Fruit fly (Drosophila melanogaster) whole organism: Measurements from ENCODE around the gene CG31542.

Experiments used
- CG8478 ChIP-seq: fragments of >200 bp; optimal IDR thresholded peaks from 2 replicates; lab custom pipeline; 2018; ENCODE audit warnings: inconsistent platforms
- Dll ChIP-seq: fragments of >200 bp; optimal IDR thresholded peaks from 2 replicates; lab custom pipeline; 2017
- EcR ChIP-seq, 2 experiments: fragments of >200 bp; optimal IDR thresholded peaks; 2 replicates each; lab custom pipeline; 2017; ENCODE audit warnings: missing biosample characterization in 2 of 2, missing genetic modification characterization in 2 of 2, missing genetic modification reagents in 2 of 2
- pan ChIP-seq: fragments of >200 bp; optimal IDR thresholded peaks from 2 replicates; lab custom pipeline; 2017
- psq ChIP-seq: fragments of >200 bp; optimal IDR thresholded peaks from 2 replicates; lab custom pipeline; 2017
- usp ChIP-seq: fragments of >200 bp; optimal IDR thresholded peaks from 2 replicates; lab custom pipeline; 2017; ENCODE audit warnings: missing biosample characterization, missing genetic modification characterization, mixed read lengths

CG31542 gene

DNA sequence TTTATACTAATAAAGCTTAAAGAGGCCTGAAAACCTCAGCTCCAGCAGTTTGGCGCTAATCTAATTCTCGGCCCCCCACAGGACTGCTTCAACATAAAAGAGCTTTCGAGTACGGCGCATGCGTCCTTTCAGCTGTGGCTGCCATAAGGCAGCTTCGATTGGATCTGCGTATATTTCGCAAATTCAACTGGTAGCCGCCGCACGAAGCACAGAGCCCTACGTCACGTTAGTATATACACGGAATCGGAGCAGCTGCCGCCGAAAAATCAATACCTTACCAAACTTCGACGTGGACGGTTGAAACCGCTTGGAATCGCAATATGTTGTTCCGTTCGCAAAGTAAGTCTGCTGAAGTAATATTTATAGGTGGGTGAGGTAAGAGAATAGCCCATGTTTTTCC is 7.3 kb downstream of the CG31542 start, which contains the start of gene 7B2:
7B2 (plus strand) TSS at position 169 of the 400 bp plus-strand sequence.
- TF ChIP-seq psq (lab: Kevin White, UChicago) (no peak), pan (no peak), CG8478 (lab: Kevin White, UChicago) (no peak), usp (GFP tag; lab: Kevin White, UChicago) (no peak), Dll (lab: Kevin White, UChicago) (no peak), EcR (GFP tag; optimal IDR thresholded peaks at IDR 0.05; lab: Kevin White, UChicago) (no peak)

DNA sequence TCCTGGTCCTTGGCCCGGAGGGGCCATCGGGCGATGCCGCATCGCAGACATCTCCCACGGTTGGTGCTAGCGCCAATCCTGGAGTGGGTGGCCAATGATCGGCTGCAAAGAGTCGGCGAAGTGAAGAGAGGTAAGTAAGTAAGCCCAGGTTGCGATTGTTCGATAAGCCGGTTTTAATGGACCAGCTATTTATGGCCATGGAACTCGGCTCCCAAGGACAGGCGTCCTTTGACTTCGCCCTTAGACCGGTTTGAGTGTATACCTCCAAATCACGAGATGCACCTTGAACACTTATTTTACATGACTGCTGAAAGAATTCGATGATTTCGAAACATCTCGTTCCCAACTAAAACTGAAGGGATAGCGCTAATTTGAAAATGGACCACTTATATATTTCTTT is 16.4 kb downstream of the CG31542 start:
- no peak for TF ChIP-seq usp (GFP tag; lab: Kevin White, UChicago)
- TF ChIP-seq EcR (GFP tag; optimal IDR thresholded peaks at IDR 0.05; lab: Kevin White, UChicago): no peak
- no peak for TF ChIP-seq pan
- no peak for TF ChIP-seq Dll (lab: Kevin White, UChicago)
- TF ChIP-seq psq (lab: Kevin White, UChicago): no peak
- TF ChIP-seq CG8478 (lab: Kevin White, UChicago): no peak

DNA sequence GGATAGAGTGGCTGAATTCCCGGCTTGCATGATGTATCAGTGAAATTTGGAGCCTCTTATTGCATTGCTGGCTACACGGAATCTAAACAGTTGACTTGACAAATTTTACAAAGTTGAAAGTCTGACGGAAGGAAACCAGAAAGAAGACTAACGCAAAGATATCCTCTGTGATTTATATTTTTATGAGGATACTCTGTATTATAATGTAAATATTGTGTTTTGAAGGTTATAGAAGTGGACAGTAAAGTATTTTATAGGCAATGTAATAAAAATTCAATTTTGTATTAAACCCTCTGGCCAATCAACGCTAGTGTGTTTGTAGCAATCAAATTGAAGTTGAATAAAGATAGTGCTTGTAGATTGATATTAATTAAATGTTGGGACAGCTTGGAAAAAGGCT is 18.2 kb downstream of the CG31542 start, which contains the start of gene CG14668:
CG14668 (minus strand) TSS at position 101 of the 400 bp plus-strand sequence.
- TF ChIP-seq EcR (GFP tag; optimal IDR thresholded peaks at IDR 0.05; lab: Kevin White, UChicago): no peak
- TF ChIP-seq usp (GFP tag; lab: Kevin White, UChicago): no peak
- TF ChIP-seq psq (lab: Kevin White, UChicago): no peak
- no peak for TF ChIP-seq pan
- TF ChIP-seq Dll (lab: Kevin White, UChicago): no peak
- no peak for TF ChIP-seq CG8478 (lab: Kevin White, UChicago)

DNA sequence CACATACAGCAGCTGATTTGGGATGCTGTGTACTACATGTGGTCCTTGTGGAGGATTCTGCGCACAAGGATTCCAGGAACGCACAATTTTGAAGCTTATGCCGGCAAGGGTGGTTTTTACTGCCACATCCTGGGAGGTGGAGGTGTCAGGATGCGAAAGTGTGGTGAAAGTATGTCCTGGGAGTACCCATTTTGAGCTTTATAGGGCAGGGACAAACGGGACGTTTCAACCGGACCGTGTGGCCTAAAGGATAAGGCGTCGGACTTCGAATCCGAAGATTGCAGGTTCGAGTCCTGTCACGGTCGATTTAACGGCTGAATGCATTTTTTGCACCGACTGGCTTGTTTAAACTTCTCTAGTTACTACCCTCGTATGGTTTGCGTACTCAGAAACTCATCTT is 18.7 kb downstream of the CG31542 start:
- TF ChIP-seq pan (no peak), CG8478 (lab: Kevin White, UChicago) (no peak), EcR (GFP tag; optimal IDR thresholded peaks at IDR 0.05; lab: Kevin White, UChicago) (no peak), psq (lab: Kevin White, UChicago) (no peak), Dll (lab: Kevin White, UChicago) (no peak), usp (GFP tag; lab: Kevin White, UChicago) (no peak)

DNA sequence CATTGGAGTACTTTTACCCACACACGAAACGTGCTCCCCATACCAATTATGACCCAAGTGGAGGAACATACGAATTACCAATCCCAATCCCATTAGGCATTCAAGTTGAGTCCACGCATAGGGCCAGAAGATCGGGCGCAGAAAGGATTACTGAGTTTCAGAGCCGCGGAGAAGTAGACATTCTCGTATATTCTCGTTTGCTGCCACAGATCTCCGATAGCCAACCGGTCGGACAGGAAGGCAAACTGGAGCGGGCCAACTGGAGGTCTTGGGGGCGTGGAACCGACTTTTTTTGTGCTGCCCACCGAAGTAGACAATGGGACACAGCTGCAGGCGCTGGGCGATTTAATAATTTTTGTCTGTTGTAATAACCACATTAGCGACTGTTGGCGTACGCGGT is 19.7 kb downstream of the CG31542 start:
- TF ChIP-seq EcR (GFP tag; optimal IDR thresholded peaks at IDR 0.05; lab: Kevin White, UChicago): no peak
- no peak for TF ChIP-seq Dll (lab: Kevin White, UChicago)
- TF ChIP-seq usp (GFP tag; lab: Kevin White, UChicago): no peak
- no peak for TF ChIP-seq CG8478 (lab: Kevin White, UChicago)

DNA sequence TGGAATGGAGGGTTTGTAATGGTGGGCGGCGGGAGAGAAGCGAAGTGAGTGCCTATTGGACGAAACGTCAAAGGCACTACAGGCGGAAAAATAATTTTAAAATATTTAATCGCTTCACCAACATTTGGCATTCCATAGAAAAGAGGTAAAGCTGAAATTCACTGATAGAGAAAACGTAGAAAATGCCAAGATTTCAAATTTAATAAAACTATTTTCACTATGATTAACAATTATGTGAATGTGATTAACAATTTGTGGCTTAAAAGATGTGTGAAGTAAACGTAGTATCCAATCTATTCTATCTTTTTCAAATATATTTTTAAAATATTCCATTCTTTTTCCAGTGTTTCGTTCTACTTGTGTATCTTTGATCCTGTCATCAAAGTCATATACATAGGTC is 20.1 kb downstream of the CG31542 start:
- TF ChIP-seq EcR (GFP tag; optimal IDR thresholded peaks at IDR 0.05; lab: Kevin White, UChicago) (no peak), usp (GFP tag; lab: Kevin White, UChicago) (no peak), Dll (lab: Kevin White, UChicago) (no peak), pan (no peak), CG8478 (lab: Kevin White, UChicago) (no peak), psq (lab: Kevin White, UChicago) (no peak)

DNA sequence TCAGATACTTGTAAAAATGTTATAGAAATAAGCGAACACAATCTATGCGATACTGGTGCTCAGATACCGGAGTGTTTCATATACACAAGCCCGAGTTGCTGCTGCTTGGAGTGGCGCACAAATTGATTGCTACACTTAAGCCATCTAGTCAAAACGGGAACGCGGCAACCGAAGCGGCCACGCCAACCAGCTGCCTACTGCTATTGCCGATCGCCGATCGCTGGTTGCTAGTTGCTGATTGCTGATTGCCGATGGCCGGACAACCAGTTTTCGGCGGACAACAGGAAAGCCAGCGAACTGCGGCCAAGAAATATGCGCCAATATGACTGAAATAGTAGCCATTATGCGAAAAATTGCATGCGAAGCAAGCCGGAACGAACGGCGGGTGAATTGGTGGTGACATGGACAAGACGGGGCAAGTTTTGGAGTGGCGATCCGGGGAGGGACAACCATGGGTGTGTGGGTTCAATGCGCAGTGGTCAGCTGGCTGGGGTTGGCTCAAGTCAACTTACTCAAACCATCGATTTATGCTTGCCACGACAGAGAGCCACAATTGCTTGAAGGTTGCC is 20.8 kb downstream of the CG31542 start:
- TF ChIP-seq usp (GFP tag; lab: Kevin White, UChicago): no peak
- TF ChIP-seq CG8478 (lab: Kevin White, UChicago): no peak
- no peak for TF ChIP-seq Dll (lab: Kevin White, UChicago)
- no peak for TF ChIP-seq pan
- no peak for TF ChIP-seq EcR (GFP tag; optimal IDR thresholded peaks at IDR 0.05; lab: Kevin White, UChicago)
- TF ChIP-seq psq (lab: Kevin White, UChicago): no peak

DNA sequence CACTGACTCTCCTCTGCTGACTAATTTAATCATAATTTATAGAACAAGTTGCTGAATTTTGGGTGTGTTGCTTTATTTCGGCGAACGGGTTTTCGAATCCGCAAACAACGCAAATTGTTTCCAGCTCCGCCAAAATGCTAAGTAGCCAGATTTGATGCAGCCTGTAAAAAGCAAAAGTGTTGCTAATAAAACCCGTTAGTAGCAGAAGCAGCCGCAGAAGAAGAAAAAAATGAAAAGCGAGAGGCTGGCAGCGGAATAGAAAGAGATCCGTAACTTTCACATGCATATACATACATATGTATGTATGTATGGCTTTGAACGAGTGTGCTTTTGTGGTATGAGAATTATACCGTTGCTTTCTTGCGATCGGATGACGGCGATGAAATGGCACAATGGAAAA is 22.7 kb downstream of the CG31542 start:
- TF ChIP-seq psq (lab: Kevin White, UChicago) (no peak), pan (no peak), Dll (lab: Kevin White, UChicago) (no peak), EcR (GFP tag; optimal IDR thresholded peaks at IDR 0.05; lab: Kevin White, UChicago) (no peak), CG8478 (lab: Kevin White, UChicago) (no peak), usp (GFP tag; lab: Kevin White, UChicago) (no peak)

DNA sequence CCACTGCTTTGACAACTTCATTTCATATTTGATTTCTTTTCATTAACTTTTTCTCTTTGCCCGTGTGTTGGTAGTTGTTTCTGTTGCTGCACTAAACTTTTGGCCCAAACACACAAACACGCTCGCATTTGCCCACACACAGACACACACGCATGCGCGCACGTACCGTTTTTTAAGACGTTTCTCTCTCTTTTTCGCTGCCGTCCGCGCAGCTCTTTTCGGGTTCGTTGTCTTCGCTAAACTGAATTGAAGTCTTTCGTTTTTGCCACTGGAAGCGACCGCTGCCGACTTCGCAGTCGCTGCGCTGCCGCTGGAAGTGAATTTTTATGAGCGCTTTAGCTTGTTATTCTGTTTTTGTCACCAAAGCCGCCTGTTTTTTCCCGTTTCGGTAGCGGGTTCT is 23.3 kb downstream of the CG31542 start, which contains the start of gene kkv:
kkv (minus strand) TSS at position 246 of the 400 bp plus-strand sequence.
- TF ChIP-seq CG8478 (lab: Kevin White, UChicago) (no peak), usp (GFP tag; lab: Kevin White, UChicago) (no peak), pan (no peak), psq (lab: Kevin White, UChicago) (no peak), Dll (lab: Kevin White, UChicago) (no peak), EcR (GFP tag; optimal IDR thresholded peaks at IDR 0.05; lab: Kevin White, UChicago) (no peak)

DNA sequence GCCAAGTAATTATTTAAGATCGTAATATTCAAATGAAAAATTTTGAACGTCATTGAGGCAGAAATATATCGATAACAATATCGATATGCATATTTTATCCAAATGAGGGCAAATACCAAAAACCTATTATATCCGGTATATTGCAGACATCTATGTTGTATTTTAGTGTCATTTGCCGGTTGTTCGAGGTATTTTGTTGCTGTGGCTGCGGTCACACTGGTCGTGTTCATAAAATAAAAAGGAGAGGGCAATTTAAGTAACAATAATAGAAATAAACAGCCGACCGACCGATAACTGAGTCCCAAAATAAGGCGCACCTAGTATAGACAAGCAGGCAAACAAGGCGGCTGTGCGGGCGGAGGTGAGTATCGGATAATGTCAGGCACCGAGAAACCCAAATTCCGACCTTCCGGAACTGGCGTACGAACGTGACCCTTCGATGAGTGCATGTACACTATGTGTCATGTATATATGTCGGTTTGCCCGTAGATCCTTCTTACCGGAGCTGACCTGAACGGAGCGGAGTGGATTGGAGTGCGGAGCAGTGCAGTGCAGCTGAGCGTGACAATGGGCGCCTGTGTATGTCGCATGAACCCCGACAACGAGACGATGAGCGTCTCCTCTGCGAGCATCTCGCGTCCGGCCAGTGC is 24.5 kb downstream of the CG31542 start, which contains the start of gene CG1172:
CG1172 (plus strand) TSS at position 181 of the 650 bp plus-strand sequence.
- TF ChIP-seq pan (no peak), psq (lab: Kevin White, UChicago) (no peak), usp (GFP tag; lab: Kevin White, UChicago) (no peak), EcR (GFP tag; optimal IDR thresholded peaks at IDR 0.05; lab: Kevin White, UChicago) (no peak), Dll (lab: Kevin White, UChicago) (no peak), CG8478 (lab: Kevin White, UChicago) (no peak)

DNA sequence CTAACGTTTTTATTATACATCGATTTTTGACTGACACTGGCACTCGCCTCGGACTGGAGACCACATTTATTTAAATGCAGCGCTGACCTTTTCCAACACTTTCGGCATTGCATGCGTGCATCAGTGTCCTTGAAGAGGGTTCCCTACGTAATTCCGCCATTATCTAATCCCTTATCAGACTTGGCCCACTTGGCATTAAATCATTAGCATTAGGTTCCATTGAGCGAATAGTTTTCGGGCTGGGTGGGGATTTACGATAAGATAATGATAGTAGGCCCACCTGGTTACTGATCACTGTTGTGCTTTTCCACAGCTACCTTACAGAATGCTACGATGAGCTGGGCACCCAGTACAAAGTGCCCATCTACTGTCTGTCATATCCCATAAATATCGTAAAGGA is 25.9 kb downstream of the CG31542 start:
- TF ChIP-seq CG8478 (lab: Kevin White, UChicago): no peak
- TF ChIP-seq psq (lab: Kevin White, UChicago): no peak
- no peak for TF ChIP-seq EcR (GFP tag; optimal IDR thresholded peaks at IDR 0.05; lab: Kevin White, UChicago)
- no peak for TF ChIP-seq usp (GFP tag; lab: Kevin White, UChicago)
